Worm (Caenorhabditis elegans) whole organism, L3 larva: ENCODE results near the gene K09H11.4.

Source experiments
- elt-3 ChIP-seq, 3 experiments: fragments of 150-350 bp in 1 of 3; sonication (generic microtip) in 2 of 3; optimal IDR thresholded peaks; 2 replicates in 2 of 3; 4 replicates in 1 of 3; lab custom pipeline; 2014 to 2017; ENCODE audit warnings: missing biosample characterization in 3 of 3, missing genetic modification characterization in 3 of 3
- jun-1 ChIP-seq: fragments of 150-350 bp; optimal IDR thresholded peaks from 2 replicates; lab custom pipeline; 2014; ENCODE audit warnings: missing biosample characterization, missing genetic modification reagents, missing genetic modification characterization
- nhr-12 ChIP-seq: fragments of 150-350 bp; optimal IDR thresholded peaks from 2 replicates; lab custom pipeline; 2014; ENCODE audit warnings: missing biosample characterization, missing genetic modification characterization
- nhr-25 ChIP-seq: sonication (generic microtip); optimal IDR thresholded peaks from 2 replicates; lab custom pipeline; 2017; ENCODE audit warnings: missing biosample characterization, missing genetic modification characterization
- nhr-76 ChIP-seq: fragments of 150-350 bp; sonication (generic microtip); optimal IDR thresholded peaks from 5 replicates; lab custom pipeline; 2014; ENCODE audit warnings: missing biosample characterization, missing genetic modification characterization
- unc-62 ChIP-seq: fragments of 150-350 bp; sonication (generic microtip); optimal IDR thresholded peaks from 4 replicates; lab custom pipeline; 2014; ENCODE audit warnings: missing biosample characterization, missing genetic modification reagents, missing genetic modification characterization
- zag-1 ChIP-seq: fragments of 150-350 bp; optimal IDR thresholded peaks from 2 replicates; lab custom pipeline; 2014; ENCODE audit warnings: missing biosample characterization, missing genetic modification characterization

- no peak for TF ChIP-seq nhr-12 (tag; lab: Kevin White, UChicago)
- TF ChIP-seq zag-1 (tag; lab: Kevin White, UChicago), result no peak
- TF ChIP-seq nhr-25 (tag; lab: Kevin White, UChicago), result no peak
- no peak for TF ChIP-seq jun-1 (tag; lab: Kevin White, UChicago)
- TF ChIP-seq elt-3 (tag; optimal IDR thresholded peaks at IDR 0.05; lab: Kevin White, UChicago), result no peak
- no peak for TF ChIP-seq unc-62 (GFP tag; lab: Kevin White, UChicago)
- no peak for TF ChIP-seq nhr-76
Measured at ce11 chrV:5676011-5676410, 50.4 kb downstream of the K09H11.4 start, which contains the start of gene pqn-13.
